Fruit fly (Drosophila melanogaster) whole organism, wandering third instar larva: ENCODE results near the gene CG7059.
A peak's percentile ranks its signal among the peaks of the same experiment; 100 is the strongest.

Experiments used
- CG32264 ChIP-seq: fragments of 200-800 bp; sonication (Bioruptor generic); optimal IDR thresholded peaks from 2 replicates; lab custom pipeline; 2016; ENCODE audit warnings: missing biosample characterization, missing genetic modification characterization
- CG9705 ChIP-seq: fragments of 200-800 bp; sonication (Bioruptor generic); optimal IDR thresholded peaks from 2 replicates; lab custom pipeline; 2018; ENCODE audit warnings: missing biosample characterization, mild to moderate bottlenecking, missing genetic modification characterization
- CrebA ChIP-seq: fragments of 200-800 bp; sonication (Bioruptor generic); optimal IDR thresholded peaks from 2 replicates; lab custom pipeline; 2016; ENCODE audit warnings: missing biosample characterization, mild to moderate bottlenecking, missing genetic modification characterization, borderline replicate concordance
- Dfd ChIP-seq: fragments of >200 bp; optimal IDR thresholded peaks from 2 replicates; lab custom pipeline; 2017; ENCODE audit warnings: missing biosample characterization, missing genetic modification characterization
- Dif ChIP-seq: fragments of 200-275, 200-300 bp; sonication (Bioruptor generic); optimal IDR thresholded peaks from 2 replicates; lab custom pipeline; 2018; ENCODE audit warnings: missing biosample characterization, missing genetic modification characterization; ENCODE audit not compliant: partially characterized antibody
- GATAd ChIP-seq: sonication (Bioruptor generic); optimal IDR thresholded peaks from 2 replicates; lab custom pipeline; 2016; ENCODE audit warnings: missing biosample characterization, missing genetic modification characterization
- HLH106 ChIP-seq: fragments of 200-800 bp; optimal IDR thresholded peaks from 3 replicates; lab custom pipeline; 2019; ENCODE audit warnings: missing biosample characterization, mild to moderate bottlenecking, missing genetic modification characterization, moderate library complexity
- Hnf4 ChIP-seq: fragments of 200-800 bp; sonication (Bioruptor generic); optimal IDR thresholded peaks from 2 replicates; lab custom pipeline; 2016; ENCODE audit warnings: missing biosample characterization, mild to moderate bottlenecking, missing genetic modification characterization
- Hr78 ChIP-seq: fragments of >200 bp; optimal IDR thresholded peaks from 2 replicates; lab custom pipeline; 2017; ENCODE audit warnings: missing biosample characterization, missing genetic modification characterization
- Hr83 ChIP-seq: fragments of 200-300 bp; sonication (Bioruptor generic); optimal IDR thresholded peaks from 2 replicates; lab custom pipeline; 2016; ENCODE audit warnings: missing biosample characterization, mild to moderate bottlenecking, missing genetic modification characterization, moderate library complexity; ENCODE audit not compliant: poor library complexity, severe bottlenecking
- Jra ChIP-seq: sonication (Bioruptor generic); optimal IDR thresholded peaks from 2 replicates; lab custom pipeline; 2016; ENCODE audit warnings: missing biosample characterization, missing genetic modification characterization
- Myc ChIP-seq: fragments of >200 bp; optimal IDR thresholded peaks from 2 replicates; lab custom pipeline; 2017
- N ChIP-seq: fragments of >200 bp; optimal IDR thresholded peaks from 2 replicates; lab custom pipeline; 2018; ENCODE audit warnings: missing biosample characterization, missing external identifiers, missing genetic modification characterization
- OdsH ChIP-seq: fragments of 200-800 bp; sonication (Bioruptor generic); optimal IDR thresholded peaks from 2 replicates; lab custom pipeline; 2016; ENCODE audit warnings: missing biosample characterization, mild to moderate bottlenecking, missing genetic modification characterization
- Rel ChIP-seq, 2 experiments: fragments of 200-800 bp; sonication (Bioruptor generic) in 1 of 2; optimal IDR thresholded peaks; 2 replicates in 1 of 2; 3 replicates in 1 of 2; lab custom pipeline; 2016 to 2019; ENCODE audit warnings: mild to moderate bottlenecking in 2 of 2, missing biosample characterization in 2 of 2, missing genetic modification characterization in 2 of 2, moderate library complexity in 1 of 2
- Sp1 ChIP-seq: fragments of 200-800 bp; sonication (Bioruptor generic); optimal IDR thresholded peaks from 3 replicates; lab custom pipeline; 2019; ENCODE audit warnings: missing biosample characterization, mild to moderate bottlenecking, missing genetic modification characterization, moderate library complexity
- Vsx2 ChIP-seq: fragments of 200-300, 225-300 bp; sonication (Bioruptor generic); optimal IDR thresholded peaks from 2 replicates; lab custom pipeline; 2018; ENCODE audit warnings: missing biosample characterization, missing genetic modification characterization; ENCODE audit not compliant: partially characterized antibody
- br ChIP-seq: fragments of 200-800 bp; sonication (Bioruptor generic); optimal IDR thresholded peaks from 2 replicates; lab custom pipeline; 2016; ENCODE audit warnings: missing biosample characterization, missing genetic modification characterization
- brk ChIP-seq: fragments of 200-800 bp; sonication (Bioruptor generic); optimal IDR thresholded peaks from 2 replicates; lab custom pipeline; 2016; ENCODE audit warnings: missing biosample characterization, mild to moderate bottlenecking, missing genetic modification characterization
- dl ChIP-seq, 2 experiments: fragments of 175-275, 200-275 bp in 1 of 2; fragments of 200-275 bp in 1 of 2; sonication (Bioruptor generic); optimal IDR thresholded peaks; lab custom pipeline; 2018; ENCODE audit warnings: mild to moderate bottlenecking in 2 of 2, missing biosample characterization in 2 of 2, missing genetic modification characterization in 2 of 2, moderate library complexity in 2 of 2; ENCODE audit not compliant: partially characterized antibody in 2 of 2, insufficient read depth in 1 of 2
- dsf ChIP-seq: sonication (Bioruptor generic); optimal IDR thresholded peaks from 2 replicates; lab custom pipeline; 2016; ENCODE audit warnings: missing biosample characterization, missing genetic modification characterization, borderline replicate concordance
- ey ChIP-seq: fragments of 200-800 bp; sonication (Bioruptor generic); optimal IDR thresholded peaks from 2 replicates; lab custom pipeline; 2016; ENCODE audit warnings: missing biosample characterization, missing genetic modification characterization
- foxo ChIP-seq, 2 experiments: fragments of 200-800 bp; sonication (Bioruptor generic); optimal IDR thresholded peaks; 2 replicates in 1 of 2; 3 replicates in 1 of 2; lab custom pipeline; 2016 to 2017; ENCODE audit warnings: missing biosample characterization in 2 of 2, missing genetic modification characterization in 2 of 2
- fru ChIP-seq: fragments of 200-800 bp; sonication (Bioruptor generic); optimal IDR thresholded peaks from 3 replicates; lab custom pipeline; 2016; ENCODE audit warnings: missing biosample characterization, mild to moderate bottlenecking, missing genetic modification characterization
- h ChIP-seq: fragments of 200-800 bp; sonication (Bioruptor generic); optimal IDR thresholded peaks from 3 replicates; lab custom pipeline; 2016; ENCODE audit warnings: missing biosample characterization, mild to moderate bottlenecking, missing genetic modification characterization
- jim ChIP-seq: fragments of 175-275, 200-325 bp; sonication (Bioruptor generic); optimal IDR thresholded peaks from 2 replicates; lab custom pipeline; 2016; ENCODE audit warnings: missing biosample characterization, mild to moderate bottlenecking, missing genetic modification characterization
- lola ChIP-seq: fragments of >200 bp; optimal IDR thresholded peaks from 2 replicates; lab custom pipeline; 2017; ENCODE audit warnings: missing biosample characterization, missing genetic modification characterization
- pan ChIP-seq: fragments of >200 bp; optimal IDR thresholded peaks from 2 replicates; lab custom pipeline; 2017
- psq ChIP-seq: fragments of 200-800 bp; sonication (Bioruptor generic); optimal IDR thresholded peaks from 3 replicates; lab custom pipeline; 2017; ENCODE audit warnings: missing biosample characterization, mild to moderate bottlenecking, missing genetic modification characterization, moderate library complexity
- rgr ChIP-seq: fragments of 200-800 bp; sonication (Bioruptor generic); optimal IDR thresholded peaks from 3 replicates; lab custom pipeline; 2016; ENCODE audit warnings: missing biosample characterization, mild to moderate bottlenecking, missing genetic modification characterization
- sage ChIP-seq: fragments of 200-800 bp; sonication (Bioruptor generic); optimal IDR thresholded peaks from 2 replicates; lab custom pipeline; 2016; ENCODE audit warnings: missing biosample characterization, mild to moderate bottlenecking, missing genetic modification characterization
- tai ChIP-seq: sonication (Bioruptor generic); optimal IDR thresholded peaks from 2 replicates; lab custom pipeline; 2016; ENCODE audit warnings: missing biosample characterization, missing genetic modification characterization
- usp ChIP-seq: fragments of >200 bp; optimal IDR thresholded peaks from 2 replicates; lab custom pipeline; 2017; ENCODE audit warnings: missing biosample characterization, missing genetic modification characterization

The CG7059 gene

DNA sequence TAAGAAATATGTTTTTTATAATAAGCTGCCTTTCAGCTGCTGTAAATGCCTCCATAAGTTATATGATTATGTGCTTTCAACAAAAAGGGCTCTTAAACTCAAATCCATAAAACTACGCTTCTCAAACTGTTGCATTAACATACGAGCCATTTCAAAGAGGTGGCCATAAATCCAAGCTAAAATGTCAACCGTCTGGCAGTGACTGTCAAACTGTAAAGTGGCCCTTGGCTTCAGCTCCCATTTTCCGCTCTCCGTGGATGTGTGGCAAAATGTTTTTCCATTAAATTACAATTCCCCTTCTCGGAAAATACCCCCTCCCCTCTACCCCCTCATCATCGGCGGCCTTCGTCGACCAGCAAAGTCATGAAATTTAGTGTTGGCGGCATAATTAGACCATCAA lies 46.9 kb upstream of the CG7059 start:
- no peak for TF ChIP-seq Hnf4 (GFP tag; lab: Kevin White, UChicago)
- TF ChIP-seq dsf (GFP tag; lab: Kevin White, UChicago) = no peak
- TF ChIP-seq jim = no peak
- no peak for TF ChIP-seq Rel (GFP tag; optimal IDR thresholded peaks at IDR 0.05; lab: Kevin White, UChicago)
- no peak for TF ChIP-seq Rel (tag; optimal IDR thresholded peaks at IDR 0.05; lab: Kevin White, UChicago)
- no peak for TF ChIP-seq Dfd (GFP tag; lab: Kevin White, UChicago)
- no peak for TF ChIP-seq CG32264 (GFP tag; lab: Kevin White, UChicago)
- TF ChIP-seq lola (GFP tag; lab: Kevin White, UChicago) = no peak
- TF ChIP-seq h (GFP tag; lab: Kevin White, UChicago) = no peak
- TF ChIP-seq Dif (GFP tag; lab: Kevin White, UChicago) = no peak
- no peak for TF ChIP-seq Hr78

DNA sequence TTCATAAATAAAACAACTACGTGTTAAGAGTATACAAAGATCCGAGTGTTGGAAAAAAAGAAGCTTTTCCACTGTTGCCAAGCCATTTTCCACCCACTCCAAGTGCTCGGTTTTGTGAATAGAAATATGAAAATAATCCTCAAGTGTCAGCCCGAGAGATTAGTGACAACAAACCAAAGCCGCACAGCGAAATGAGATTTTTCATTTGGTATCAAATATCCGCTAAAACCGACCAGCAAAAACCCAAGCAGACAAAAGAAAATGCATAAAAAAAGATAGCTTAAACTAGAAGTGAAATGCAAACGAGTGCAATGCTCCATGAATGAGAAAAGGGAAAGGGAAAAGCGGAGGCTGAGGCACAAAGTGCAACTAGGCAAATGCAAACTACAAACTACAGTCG lies 38.2 kb upstream of the CG7059 start, which contains the start of gene rdhB:
Gene rdhB (plus strand): TSS at position 301 of the 400 bp plus-strand sequence.
- TF ChIP-seq HLH106 (tag; lab: Kevin White, UChicago) (no peak), br (GFP tag; lab: Kevin White, UChicago) (no peak), dl (GFP tag; optimal IDR thresholded peaks at IDR 0.05; lab: Kevin White, UChicago; ENCODE audit: insufficient read depth in 1 of 2, partially characterized antibody in 2 of 2) (no peak), CG9705 (GFP tag; lab: Kevin White, UChicago) (no peak), Sp1 (no peak), rgr (GFP tag; lab: Kevin White, UChicago) (no peak), sage (no peak), Dfd (GFP tag; lab: Kevin White, UChicago) (no peak), Hnf4 (GFP tag; lab: Kevin White, UChicago) (no peak), Hr83 (GFP tag; lab: Kevin White, UChicago) (no peak), Jra (no peak), Rel (GFP tag; optimal IDR thresholded peaks at IDR 0.05; lab: Kevin White, UChicago) (no peak), Rel (tag; optimal IDR thresholded peaks at IDR 0.05; lab: Kevin White, UChicago) (no peak), OdsH (GFP tag; lab: Kevin White, UChicago) (no peak), brk (GFP tag; lab: Kevin White, UChicago) (no peak), tai (no peak), N (GFP tag; lab: Kevin White, UChicago) (no peak)
- TF ChIP-seq, all 38 proteins: peak for 0

DNA sequence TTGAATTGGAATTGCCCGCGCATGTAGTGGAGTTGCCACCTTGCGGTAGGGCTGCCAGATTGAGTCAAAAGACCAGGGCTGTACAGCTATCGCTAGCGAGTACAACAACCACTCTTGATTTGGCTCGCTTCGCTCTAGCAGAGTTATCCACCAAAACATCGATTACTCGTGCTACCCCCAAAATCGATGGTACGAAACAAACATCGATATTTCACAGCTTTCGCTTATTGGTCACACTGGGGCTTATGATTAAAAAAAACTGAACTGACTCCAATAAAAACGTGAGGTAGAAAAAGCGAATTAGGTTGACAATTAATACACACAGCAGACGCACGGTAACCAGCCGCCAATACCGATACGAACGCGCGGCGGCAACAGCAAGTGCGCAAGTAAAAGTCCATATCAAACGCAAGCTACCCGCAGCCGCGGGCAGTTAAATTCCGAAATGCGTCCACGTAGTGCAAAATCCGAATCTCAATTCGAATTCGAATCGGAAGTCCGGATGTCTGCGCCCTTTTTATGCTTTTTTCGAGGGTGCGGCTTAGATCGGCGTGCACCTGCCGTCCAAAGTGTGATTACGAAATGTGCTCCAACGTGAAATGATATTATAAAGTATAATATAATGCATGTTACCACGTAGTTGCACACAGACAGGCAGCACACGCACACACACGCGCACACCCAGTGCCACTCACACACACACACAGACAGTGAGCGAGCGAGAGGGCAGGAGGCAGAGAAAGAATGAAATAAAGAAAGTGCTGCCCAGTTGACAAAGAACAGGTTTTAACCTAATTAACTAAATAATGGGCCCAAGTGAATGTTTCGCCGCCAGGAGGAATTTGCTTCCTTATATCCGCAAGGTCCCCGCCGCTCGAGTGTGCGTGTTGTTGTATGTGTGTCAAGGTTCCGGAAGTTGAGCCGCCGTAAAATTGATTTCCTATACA lies 32.8 kb upstream of the CG7059 start, which contains the start of gene Sar1:
Gene Sar1 (plus strand): TSS at position 222 of the 947 bp plus-strand sequence.
- no peak for TF ChIP-seq GATAd
- no peak for TF ChIP-seq psq (GFP tag; lab: Kevin White, UChicago)
- TF ChIP-seq HLH106 (tag; lab: Kevin White, UChicago) = peak; percentile 31
- peak; percentile 82 for TF ChIP-seq Vsx2 (GFP tag; lab: Kevin White, UChicago)
- TF ChIP-seq N (GFP tag; lab: Kevin White, UChicago) = peak; percentile 30
- TF ChIP-seq h (GFP tag; lab: Kevin White, UChicago) = peak; percentile 30
- TF ChIP-seq usp (GFP tag; lab: Kevin White, UChicago) = no peak
- peak in 1 of 2 experiments; percentile 34 for TF ChIP-seq foxo (GFP tag; optimal IDR thresholded peaks at IDR 0.05; lab: Kevin White, UChicago)
- TF ChIP-seq br (GFP tag; lab: Kevin White, UChicago) = peak; percentile 10
- no peak for TF ChIP-seq lola (GFP tag; lab: Kevin White, UChicago)
- no peak for TF ChIP-seq CrebA (GFP tag; lab: Kevin White, UChicago)
- TF ChIP-seq Hr83 (GFP tag; lab: Kevin White, UChicago) = no peak
- TF ChIP-seq ey (GFP tag; lab: Kevin White, UChicago) = no peak
- no peak for TF ChIP-seq Jra
- no peak for TF ChIP-seq Dif (GFP tag; lab: Kevin White, UChicago)
- no peak for TF ChIP-seq jim
- no peak for TF ChIP-seq Dfd (GFP tag; lab: Kevin White, UChicago)
- TF ChIP-seq CG9705 (GFP tag; lab: Kevin White, UChicago) = no peak
- no peak for TF ChIP-seq brk (GFP tag; lab: Kevin White, UChicago)
- TF ChIP-seq Hnf4 (GFP tag; lab: Kevin White, UChicago) = no peak
- TF ChIP-seq pan (lab: Kevin White, UChicago) = no peak
- TF ChIP-seq Rel (GFP tag; optimal IDR thresholded peaks at IDR 0.05; lab: Kevin White, UChicago) = no peak
- TF ChIP-seq Rel (tag; optimal IDR thresholded peaks at IDR 0.05; lab: Kevin White, UChicago) = no peak
- TF ChIP-seq Myc = peak; percentile 10
- no peak for TF ChIP-seq dl (GFP tag; optimal IDR thresholded peaks at IDR 0.05; lab: Kevin White, UChicago; ENCODE audit: insufficient read depth in 1 of 2, partially characterized antibody in 2 of 2)
- no peak for TF ChIP-seq fru
